Fruit fly (Drosophila melanogaster): ENCODE results near the gene CG6664.

The CG6664 gene

dm6 chr3L:17042297-17042921 lies 26.4 kb upstream of the CG6664 start, which contains the start of the genes scaf6 and Papst2 (continued):
- TF ChIP-seq hkb (optimal IDR thresholded peaks at IDR 0.05) (peak; percentile 60), hkb (GFP tag; IDR thresholded peaks at IDR 0.05) (no peak), GATAe (GFP tag; conservative IDR thresholded peaks at IDR 0.05) (0 out of 2 replicates have a peak, but pooled peaks have one; percentile 24), CG3847 (GFP tag; IDR thresholded peaks at IDR 0.05) (peak; percentile 79), CG15479 (GFP tag; optimal IDR thresholded peaks at IDR 0.05) (no peak), HmgD (GFP tag; optimal IDR thresholded peaks at IDR 0.05) (peak; percentile 58), CG14860 (GFP tag; IDR thresholded peaks at IDR 0.05; ENCODE audit: partially characterized antibody) (0 out of 3 replicates have a peak, but pooled peaks have one; percentile 32), CG16813 (GFP tag; IDR thresholded peaks at IDR 0.05; ENCODE audit: partially characterized antibody) (peak; percentile 26; the same call in 1 of the 3 replicates), CG2120 (GFP tag; optimal IDR thresholded peaks at IDR 0.05) (peak; percentile 20), Poxn (GFP tag; IDR thresholded peaks at IDR 0.05) (no peak), CG4424 (GFP tag; optimal IDR thresholded peaks at IDR 0.05) (peak; percentile 23), tll (GFP tag; optimal IDR thresholded peaks at IDR 0.05) (peak in 1 of 2 experiments; percentile 24), Dp (GFP tag; optimal IDR thresholded peaks at IDR 0.05) (peak; percentile 36), CG17912 (GFP tag; optimal IDR thresholded peaks at IDR 0.05) (no peak), CG10979 (tag; optimal IDR thresholded peaks at IDR 0.05) (peak; percentile 19), CG12659 (GFP tag; optimal IDR thresholded peaks at IDR 0.05) (peak; percentile 75), bab2 (GFP tag; optimal IDR thresholded peaks at IDR 0.05) (no peak), CG12104 (GFP tag; optimal IDR thresholded peaks at IDR 0.05) (peak; percentile 10), stc (GFP tag; IDR thresholded peaks at IDR 0.05) (no peak), NC2β (GFP tag; optimal IDR thresholded peaks at IDR 0.05) (peak; percentile 4), CHES-1-like (GFP tag; optimal IDR thresholded peaks at IDR 0.05) (peak; percentile 70), Xbp1 (GFP tag; optimal IDR thresholded peaks at IDR 0.05) (peak; percentile 13), Trl (optimal IDR thresholded peaks at IDR 0.05) (peak in 1 of 2 experiments; percentile 38), Trl (GFP tag; optimal IDR thresholded peaks at IDR 0.05) (no peak), Mad (GFP tag; optimal IDR thresholded peaks at IDR 0.05) (no peak), stwl (tag; optimal IDR thresholded peaks at IDR 0.05) (peak; percentile 83), E2f2 (GFP tag; IDR thresholded peaks at IDR 0.05) (peak; percentile 38; the same call in 1 of the 2 replicates), MBD-R2 (GFP tag; IDR thresholded peaks at IDR 0.05) (peak; percentile 77), CG11398 (GFP tag; optimal IDR thresholded peaks at IDR 0.05) (no peak), Lhr (GFP tag; optimal IDR thresholded peaks at IDR 0.05) (peak; percentile 65), lov (optimal IDR thresholded peaks at IDR 0.05) (no peak), lov (GFP tag; IDR thresholded peaks at IDR 0.05) (no peak), org-1 (GFP tag; optimal IDR thresholded peaks at IDR 0.05) (no peak), unc-4 (GFP tag; IDR thresholded peaks at IDR 0.05; ENCODE audit: partially characterized antibody) (0 out of 2 replicates have a peak, but pooled peaks have one; percentile 25), chif (GFP tag; optimal IDR thresholded peaks at IDR 0.05) (peak in 1 of 2 experiments; percentile 5), CoRest (tag; optimal IDR thresholded peaks at IDR 0.05) (peak; percentile 22), CG9797 (GFP tag; optimal IDR thresholded peaks at IDR 0.05) (peak; percentile 82), Med (GFP tag) (peak; percentile 67), CG32532 (GFP tag; IDR thresholded peaks at IDR 0.05) (peak; percentile 8; the same call in 1 of the 2 replicates), Sin3A (optimal IDR thresholded peaks at IDR 0.05) (peak; percentile 93), Ets97D (GFP tag; optimal IDR thresholded peaks at IDR 0.05) (peak; percentile 78), sna (GFP tag; IDR thresholded peaks at IDR 0.05; ENCODE audit: partially characterized antibody) (no peak), phol (tag; optimal IDR thresholded peaks at IDR 0.05) (peak; percentile 58), MESR4 (GFP tag; optimal IDR thresholded peaks at IDR 0.05) (peak; percentile 70), bbx (GFP tag; IDR thresholded peaks at IDR 0.05; ENCODE audit: partially characterized antibody) (peak; percentile 48; the same call in 1 of the 2 replicates), Bgb (GFP tag; IDR thresholded peaks at IDR 0.05; ENCODE audit: partially characterized antibody) (peak; percentile 52; the same call in 1 of the 2 replicates), CG13424 (tag; optimal IDR thresholded peaks at IDR 0.05) (peak; percentile 16), sisA (GFP tag; IDR thresholded peaks at IDR 0.05) (no peak), Sry-δ (GFP tag; optimal IDR thresholded peaks at IDR 0.05) (peak; percentile 87), CG18599 (GFP tag; optimal IDR thresholded peaks at IDR 0.05) (no peak)
